Worm (Caenorhabditis elegans): Measurements from ENCODE around the gene tag-120.

The tag-120 gene

DNA sequence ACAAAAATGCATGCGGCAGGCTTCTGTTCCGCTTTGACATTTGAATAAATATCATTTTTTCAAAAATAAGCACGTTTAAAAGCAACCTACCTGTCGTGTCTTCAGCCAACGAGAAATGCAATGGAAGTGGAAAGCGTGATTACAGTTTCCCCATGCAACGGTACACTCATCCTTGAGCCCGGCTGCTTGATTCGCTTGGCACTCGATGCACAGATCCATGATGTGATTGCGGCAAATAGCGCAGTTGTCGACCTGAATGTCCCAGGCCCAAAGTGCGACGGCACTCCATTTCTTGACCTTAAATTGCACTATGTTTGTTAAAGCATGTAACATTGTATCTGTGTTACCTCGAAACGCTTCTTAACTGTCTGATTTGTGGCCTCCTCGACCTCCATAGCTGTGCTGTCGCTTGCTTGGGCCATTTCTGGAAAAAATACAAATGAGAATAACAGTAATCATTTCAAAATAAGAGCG, 19.5 kb downstream of the tag-120 start, which contains the start of gene rbx-1:
TSS of gene rbx-1 (minus strand) at position 424 of the 474 bp plus-strand sequence.
- TF ChIP-seq unc-62 (GFP tag; optimal IDR thresholded peaks at IDR 0.05) (no peak), nhr-28 (tag; optimal IDR thresholded peaks at IDR 0.05) (no peak), lin-32 (GFP tag; optimal IDR thresholded peaks at IDR 0.05) (no peak), lin-13 (tag; optimal IDR thresholded peaks at IDR 0.05) (no peak), mls-2 (tag; optimal IDR thresholded peaks at IDR 0.05) (no peak), mab-5 (tag; optimal IDR thresholded peaks at IDR 0.05) (no peak), unc-39 (tag; optimal IDR thresholded peaks at IDR 0.05) (no peak), ceh-43 (GFP tag; optimal IDR thresholded peaks at IDR 0.05) (no peak), nhr-2 (tag; optimal IDR thresholded peaks at IDR 0.05) (no peak), flh-1 (GFP tag; optimal IDR thresholded peaks at IDR 0.05) (no peak), nhr-12 (tag; optimal IDR thresholded peaks at IDR 0.05) (no peak)

DNA sequence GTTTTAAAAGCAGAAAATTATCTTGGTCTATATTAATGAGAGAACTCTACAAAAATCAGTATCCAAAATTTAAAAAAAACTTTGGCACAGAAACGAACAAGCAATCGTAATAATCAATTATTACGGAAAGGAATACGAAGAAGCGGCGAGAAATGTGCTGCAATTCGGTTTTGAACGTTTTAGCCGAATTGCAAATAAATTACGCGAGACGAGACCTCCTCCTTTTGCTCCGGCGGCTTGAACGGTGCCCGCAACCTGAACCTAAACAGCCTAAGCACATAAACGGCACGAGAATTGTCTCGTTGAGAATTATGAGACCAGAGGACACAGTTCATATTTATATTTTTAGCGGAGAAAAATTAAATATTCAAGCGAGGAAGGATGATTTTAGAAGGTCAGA, 20.2 kb downstream of the tag-120 start:
- TF ChIP-seq nhr-12 (tag; optimal IDR thresholded peaks at IDR 0.05) (no peak), lsy-2 (tag; optimal IDR thresholded peaks at IDR 0.05) (no peak), drap-1 (GFP tag; optimal IDR thresholded peaks at IDR 0.05) (no peak), ces-1 (GFP tag; optimal IDR thresholded peaks at IDR 0.05) (no peak), nhr-237 (tag; optimal IDR thresholded peaks at IDR 0.05) (no peak), lin-32 (GFP tag; optimal IDR thresholded peaks at IDR 0.05) (no peak), snpc-4 (tag; optimal IDR thresholded peaks at IDR 0.05) (no peak), pha-4 (tag; optimal IDR thresholded peaks at IDR 0.05) (no peak), ceh-43 (GFP tag; optimal IDR thresholded peaks at IDR 0.05) (no peak), hlh-1 (tag; optimal IDR thresholded peaks at IDR 0.05) (no peak), nhr-2 (tag; optimal IDR thresholded peaks at IDR 0.05) (no peak), tbx-8 (GFP tag; optimal IDR thresholded peaks at IDR 0.05) (no peak), flh-1 (GFP tag; optimal IDR thresholded peaks at IDR 0.05) (no peak), ceh-83 (GFP tag; optimal IDR thresholded peaks at IDR 0.05) (no peak), unc-39 (tag; optimal IDR thresholded peaks at IDR 0.05) (no peak), ham-2 (GFP tag; optimal IDR thresholded peaks at IDR 0.05) (no peak), mab-5 (tag; optimal IDR thresholded peaks at IDR 0.05) (no peak)

DNA sequence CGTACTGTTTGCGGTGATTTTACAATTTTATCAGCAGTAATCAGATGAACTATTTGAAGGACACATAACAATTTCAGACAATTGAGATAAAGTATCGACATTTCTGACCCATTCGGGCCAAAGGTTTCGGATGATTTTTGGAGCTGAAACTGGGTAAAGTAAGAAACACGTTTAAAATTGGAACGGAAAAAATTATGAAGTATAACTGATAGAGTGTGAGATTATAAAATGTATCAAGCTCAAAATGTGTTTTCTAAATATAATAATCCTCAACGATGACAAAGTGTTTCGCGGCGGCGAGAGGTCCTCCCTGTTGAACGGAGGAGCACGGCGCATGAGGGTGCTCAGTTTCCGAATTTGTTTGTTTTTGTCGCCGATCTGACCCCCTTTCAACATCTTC, 24.1 kb downstream of the tag-120 start, which contains the start of gene ZK287.4:
TSS of gene ZK287.4 (minus strand) at position 101 of the 400 bp plus-strand sequence.
- TF ChIP-seq nhr-28 (tag; optimal IDR thresholded peaks at IDR 0.05) (no peak), pha-4 (tag; optimal IDR thresholded peaks at IDR 0.05) (no peak), mab-5 (tag; optimal IDR thresholded peaks at IDR 0.05) (no peak), hlh-1 (tag; optimal IDR thresholded peaks at IDR 0.05) (no peak), M03D4.4 (tag; optimal IDR thresholded peaks at IDR 0.05) (no peak), ces-1 (GFP tag; optimal IDR thresholded peaks at IDR 0.05) (no peak), lin-32 (GFP tag; optimal IDR thresholded peaks at IDR 0.05) (no peak), ceh-83 (GFP tag; optimal IDR thresholded peaks at IDR 0.05) (no peak)

DNA sequence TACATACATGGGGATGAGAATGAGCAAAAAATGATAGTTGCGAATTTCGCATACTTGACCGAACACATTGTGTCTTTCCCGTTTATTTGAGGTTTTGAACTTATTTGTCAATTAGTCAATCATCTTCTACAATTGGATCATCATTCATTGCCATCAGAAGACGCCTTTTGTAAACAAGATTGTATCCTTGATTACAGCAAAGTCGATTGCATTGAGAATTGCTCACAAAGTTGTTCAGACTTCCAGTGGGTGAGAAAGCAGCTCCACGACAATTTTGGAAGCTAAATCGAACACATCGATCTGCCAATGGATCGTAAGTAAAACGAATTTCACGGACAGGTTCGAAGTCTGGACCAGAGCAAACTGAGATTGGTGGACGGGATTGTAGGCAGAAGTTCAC, 29.4 kb downstream of the tag-120 start:
- TF ChIP-seq hlh-1 (tag; optimal IDR thresholded peaks at IDR 0.05) (no peak), unc-62 (GFP tag; optimal IDR thresholded peaks at IDR 0.05) (no peak), tbx-8 (GFP tag; optimal IDR thresholded peaks at IDR 0.05) (no peak), ztf-11 (tag; optimal IDR thresholded peaks at IDR 0.05) (no peak), nhr-28 (tag; optimal IDR thresholded peaks at IDR 0.05) (no peak), nhr-237 (tag; optimal IDR thresholded peaks at IDR 0.05) (no peak), lin-13 (tag; optimal IDR thresholded peaks at IDR 0.05) (no peak), nhr-2 (tag; optimal IDR thresholded peaks at IDR 0.05) (no peak), snpc-4 (tag; optimal IDR thresholded peaks at IDR 0.05) (no peak), mab-5 (tag; optimal IDR thresholded peaks at IDR 0.05) (no peak)

DNA sequence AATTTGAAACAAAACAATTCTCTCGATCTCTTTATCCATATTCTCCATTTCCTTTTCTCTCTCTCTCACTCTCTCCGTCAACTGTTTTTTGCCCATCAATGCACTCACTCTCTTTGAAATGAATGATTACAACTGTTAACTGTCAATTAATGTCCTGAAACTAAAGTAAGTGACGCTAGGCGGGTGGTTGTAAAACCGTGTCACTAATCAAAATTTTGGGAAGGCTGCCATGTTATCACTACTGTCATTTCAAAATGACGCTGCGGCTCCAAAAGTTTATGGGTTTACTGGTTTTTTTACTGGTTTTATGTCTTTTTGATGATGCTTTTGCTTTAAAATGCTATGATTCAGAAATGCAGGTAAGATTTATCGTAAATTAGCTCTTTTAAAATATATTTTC, 30.4 kb downstream of the tag-120 start, which contains the start of gene ZK287.9:
TSS of gene ZK287.9 (plus strand) at position 192 of the 400 bp plus-strand sequence.
- TF ChIP-seq ceh-39 (tag; optimal IDR thresholded peaks at IDR 0.05) (no peak), nhr-2 (tag; optimal IDR thresholded peaks at IDR 0.05) (no peak), unc-62 (GFP tag; optimal IDR thresholded peaks at IDR 0.05) (no peak), lsy-2 (tag; optimal IDR thresholded peaks at IDR 0.05) (no peak), lin-13 (tag; optimal IDR thresholded peaks at IDR 0.05) (no peak), ztf-11 (tag; optimal IDR thresholded peaks at IDR 0.05) (no peak), drap-1 (GFP tag; optimal IDR thresholded peaks at IDR 0.05) (no peak), tbx-8 (GFP tag; optimal IDR thresholded peaks at IDR 0.05) (no peak)

DNA sequence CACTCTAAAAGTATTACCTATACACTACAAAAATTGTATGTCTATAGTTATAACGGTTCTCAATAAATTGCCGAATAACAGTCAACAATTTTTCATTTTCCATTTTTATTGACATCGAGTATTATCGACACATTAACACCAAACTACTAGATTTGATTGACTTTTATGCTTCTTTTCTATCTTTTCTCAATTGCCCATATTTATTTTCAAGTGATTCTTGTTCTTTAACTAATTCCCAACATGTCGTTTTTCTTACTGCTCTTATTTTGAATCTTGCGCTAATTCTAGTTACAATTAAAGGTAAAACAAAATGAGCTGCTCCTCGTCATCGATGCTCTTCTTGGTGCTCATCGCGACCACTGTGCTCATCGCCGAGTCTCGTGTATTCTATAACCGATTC, 31.6 kb downstream of the tag-120 start, which contains the start of gene cthd-1:
TSS of gene cthd-1 (plus strand) at position 301 of the 400 bp plus-strand sequence.
- TF ChIP-seq nhr-2 (tag; optimal IDR thresholded peaks at IDR 0.05), result no peak
- no peak for TF ChIP-seq elt-1 (tag; optimal IDR thresholded peaks at IDR 0.05; ENCODE audit: borderline replicate concordance, insufficient read depth)
- TF ChIP-seq unc-62 (GFP tag; optimal IDR thresholded peaks at IDR 0.05), result no peak
- no peak for TF ChIP-seq hlh-1 (tag; optimal IDR thresholded peaks at IDR 0.05)
- TF ChIP-seq M03D4.4 (tag; optimal IDR thresholded peaks at IDR 0.05), result no peak
- no peak for TF ChIP-seq snpc-4 (tag; optimal IDR thresholded peaks at IDR 0.05)
- no peak for TF ChIP-seq nhr-12 (tag; optimal IDR thresholded peaks at IDR 0.05)
- TF ChIP-seq ceh-39 (tag; optimal IDR thresholded peaks at IDR 0.05), result no peak
- no peak for TF ChIP-seq mls-2 (tag; optimal IDR thresholded peaks at IDR 0.05)
- no peak for TF ChIP-seq mep-1 (tag; optimal IDR thresholded peaks at IDR 0.05)
- no peak for TF ChIP-seq pha-4 (tag; optimal IDR thresholded peaks at IDR 0.05)
- TF ChIP-seq zip-8 (tag; optimal IDR thresholded peaks at IDR 0.05), result no peak
- TF ChIP-seq nhr-76 (tag; optimal IDR thresholded peaks at IDR 0.05), result no peak
- TF ChIP-seq tbx-8 (GFP tag; optimal IDR thresholded peaks at IDR 0.05), result no peak
- no peak for TF ChIP-seq ceh-83 (GFP tag; optimal IDR thresholded peaks at IDR 0.05)
